Worm (Caenorhabditis elegans): ENCODE results near the gene frpr-10.

DNA sequence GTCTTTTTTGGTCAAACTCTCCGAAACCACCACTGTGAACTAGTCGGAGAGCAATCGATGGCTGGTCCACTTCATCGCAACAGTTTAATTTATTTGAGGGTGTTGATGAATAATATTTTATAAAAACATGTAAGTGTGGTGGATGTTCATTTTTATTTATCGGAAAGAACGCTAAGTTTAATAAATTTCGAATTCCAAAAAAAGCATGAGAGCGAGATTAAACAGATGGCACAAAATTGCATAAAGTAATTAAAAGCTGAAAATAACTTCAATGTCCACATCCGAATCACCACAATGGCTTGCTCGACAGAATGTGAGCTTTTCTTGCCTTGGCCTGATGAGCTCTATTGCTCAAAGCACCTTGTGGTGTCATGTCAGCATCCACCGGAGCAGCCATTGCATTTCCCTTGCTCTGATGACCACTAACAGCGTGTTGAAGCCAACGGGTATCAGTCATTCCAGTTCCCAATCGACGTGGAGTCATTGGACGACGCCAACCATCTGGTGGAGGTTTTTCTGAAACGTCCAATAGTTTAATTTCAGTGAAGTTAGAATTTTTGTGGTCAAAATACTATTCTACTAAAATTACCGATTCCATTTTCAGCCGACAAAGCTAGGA is 26.2 kb downstream of the frpr-10 start:
- TF ChIP-seq dmd-4 (tag; optimal IDR thresholded peaks at IDR 0.05; ENCODE audit: borderline replicate concordance) (no peak), C08G9.2 (tag; optimal IDR thresholded peaks at IDR 0.05) (no peak), pqm-1 (tag; optimal IDR thresholded peaks at IDR 0.05) (no peak), pax-1 (tag; optimal IDR thresholded peaks at IDR 0.05) (no peak), lin-11 (tag; optimal IDR thresholded peaks at IDR 0.05) (no peak), sdc-2 (tag; optimal IDR thresholded peaks at IDR 0.05) (no peak)
